Fruit fly (Drosophila melanogaster) whole organism, embryonic: Measurements from ENCODE around the gene CG32388.

Experiments
- BEAF-32 ChIP-seq: fragments of 200-800 bp; sonication (Bioruptor generic); optimal IDR thresholded peaks from 3 replicates; lab custom pipeline; 2017; ENCODE audit warnings: missing biosample characterization, missing genetic modification characterization, mild to moderate bottlenecking, moderate library complexity, missing genetic modification reagents
- C15 ChIP-seq: fragments of 200-800 bp; sonication (Bioruptor generic); IDR thresholded peaks from 3 replicates; pipeline ENCODE4 v1.3.6; 2022; ENCODE audit warnings: missing biosample characterization, missing genetic modification characterization
- CG10274 ChIP-seq: fragments of 200-800 bp; sonication (Bioruptor generic); optimal IDR thresholded peaks from 3 replicates; lab custom pipeline; 2017; ENCODE audit warnings: missing biosample characterization, mild to moderate bottlenecking, missing genetic modification characterization
- CG10462 ChIP-seq: fragments of 200-800 bp; sonication (Bioruptor generic); optimal IDR thresholded peaks from 2 replicates; lab custom pipeline; 2016; ENCODE audit warnings: missing biosample characterization, missing genetic modification characterization
- CG12155 ChIP-seq: fragments of 200-800 bp; sonication (Bioruptor generic); optimal IDR thresholded peaks from 3 replicates; lab custom pipeline; 2016; ENCODE audit warnings: missing biosample characterization, missing genetic modification characterization
- CG12391 ChIP-seq: fragments of 200-800 bp; sonication (Bioruptor generic); optimal IDR thresholded peaks from 3 replicates; lab custom pipeline; 2018; ENCODE audit warnings: missing biosample characterization, mild to moderate bottlenecking, missing genetic modification characterization, moderate library complexity
- CG17385 ChIP-seq: fragments of 200-800 bp; sonication (Bioruptor generic); optimal IDR thresholded peaks from 3 replicates; lab custom pipeline; 2018; ENCODE audit warnings: missing biosample characterization, mild to moderate bottlenecking, missing genetic modification characterization
- CG17802 ChIP-seq: fragments of 200-800 bp; sonication (Bioruptor generic); optimal IDR thresholded peaks from 2 replicates; lab custom pipeline; 2018; ENCODE audit warnings: missing biosample characterization, mild to moderate bottlenecking, missing genetic modification characterization, moderate library complexity
- CG18476 ChIP-seq: fragments of 200-800 bp; sonication (Bioruptor generic); optimal IDR thresholded peaks from 2 replicates; lab custom pipeline; 2016; ENCODE audit warnings: missing biosample characterization, mild to moderate bottlenecking, missing genetic modification characterization
- CG18764 ChIP-seq: fragments of 200-800 bp; sonication (Bioruptor generic); optimal IDR thresholded peaks from 3 replicates; lab custom pipeline; 2016; ENCODE audit warnings: missing biosample characterization, missing genetic modification characterization
- CG2199 ChIP-seq: fragments of 200-800 bp; sonication (Bioruptor generic); IDR thresholded peaks from 3 replicates; pipeline ENCODE4 v1.3.6; 2022; ENCODE audit warnings: missing biosample characterization, missing genetic modification characterization
- CG3847 ChIP-seq: fragments of 200-800 bp; sonication (Bioruptor generic); IDR thresholded peaks from 2 replicates; pipeline ENCODE4 v1.3.6; 2022; ENCODE audit warnings: missing biosample characterization, missing genetic modification characterization
- CG42726 ChIP-seq: fragments of 200-800 bp; sonication (Bioruptor generic); IDR thresholded peaks from 2 replicates; pipeline ENCODE4 v1.3.6; 2022; ENCODE audit warnings: missing biosample characterization, missing genetic modification characterization; ENCODE audit not compliant: partially characterized antibody
- CG4360 ChIP-seq: fragments of 200-800 bp; sonication (Bioruptor generic); IDR thresholded peaks from 2 replicates; pipeline ENCODE4 v1.3.6; 2022; ENCODE audit warnings: missing biosample characterization, missing genetic modification characterization
- CG43689 ChIP-seq: fragments of 200-800 bp; sonication (Bioruptor generic); IDR thresholded peaks from 2 replicates; pipeline ENCODE4 v1.3.6; 2022; ENCODE audit warnings: missing biosample characterization, missing genetic modification characterization
- CG4730 ChIP-seq: fragments of 200-800 bp; sonication (Bioruptor generic); IDR thresholded peaks from 2 replicates; pipeline ENCODE4 v1.3.6; 2022; ENCODE audit warnings: missing biosample characterization, missing genetic modification characterization
- CG6175 ChIP-seq: fragments of 200-800 bp; sonication (Bioruptor generic); IDR thresholded peaks from 3 replicates; pipeline ENCODE4 v1.3.6; 2022; ENCODE audit warnings: missing biosample characterization, missing genetic modification characterization
- CG8944 ChIP-seq: fragments of 200-800 bp; sonication (Bioruptor generic); optimal IDR thresholded peaks from 3 replicates; lab custom pipeline; 2016; ENCODE audit warnings: missing biosample characterization, missing genetic modification characterization
- CG9609 ChIP-seq: fragments of 200-800 bp; sonication (Bioruptor generic); optimal IDR thresholded peaks from 3 replicates; lab custom pipeline; 2016; ENCODE audit warnings: missing biosample characterization, missing genetic modification characterization
- CkIIα-i1 ChIP-seq: fragments of 200-800 bp; sonication (Bioruptor generic); IDR thresholded peaks from 2 replicates; pipeline ENCODE4 v1.3.6; 2022; ENCODE audit warnings: missing biosample characterization, missing genetic modification characterization
- CoRest ChIP-seq: fragments of 200-800 bp; sonication (Bioruptor generic); optimal IDR thresholded peaks from 3 replicates; lab custom pipeline; 2018; ENCODE audit warnings: missing biosample characterization, mild to moderate bottlenecking, missing genetic modification characterization, moderate library complexity
- CrebB ChIP-seq: fragments of 200-800 bp; sonication (Bioruptor generic); optimal IDR thresholded peaks from 3 replicates; lab custom pipeline; 2018; ENCODE audit warnings: missing biosample characterization, mild to moderate bottlenecking, missing genetic modification characterization
- Eip74EF ChIP-seq, 2 experiments: fragments of 200-800 bp in 1 of 2; fragments of >200 bp in 1 of 2; sonication (Bioruptor generic) in 1 of 2; optimal IDR thresholded peaks; 2 replicates each; lab custom pipeline; 2017 to 2019; ENCODE audit warnings: missing biosample characterization in 2 of 2, missing genetic modification characterization in 2 of 2, mild to moderate bottlenecking in 1 of 2, moderate library complexity in 1 of 2
- HLH4C ChIP-seq: fragments of 200-800 bp; sonication (Bioruptor generic); IDR thresholded peaks from 3 replicates; pipeline ENCODE4 v1.3.6; 2022; ENCODE audit warnings: missing biosample characterization, missing genetic modification characterization; ENCODE audit not compliant: partially characterized antibody
- HLHmδ ChIP-seq: fragments of 200-800 bp; sonication (Bioruptor generic); optimal IDR thresholded peaks from 2 replicates; lab custom pipeline; 2018; ENCODE audit warnings: missing biosample characterization, mild to moderate bottlenecking, missing genetic modification characterization, moderate library complexity
- Jarid2 ChIP-seq: fragments of 200-800 bp; sonication (Bioruptor generic); optimal IDR thresholded peaks from 3 replicates; lab custom pipeline; 2017; ENCODE audit warnings: mild to moderate bottlenecking, missing biosample characterization, missing genetic modification reagents, missing genetic modification characterization
- Lhr ChIP-seq: fragments of 200-800 bp; sonication (Bioruptor generic); optimal IDR thresholded peaks from 3 replicates; lab custom pipeline; 2017; ENCODE audit warnings: mild to moderate bottlenecking, missing biosample characterization, missing genetic modification reagents, missing genetic modification characterization
- Lpt ChIP-seq: fragments of >200 bp; optimal IDR thresholded peaks from 2 replicates; lab custom pipeline; 2018; ENCODE audit warnings: missing biosample characterization, missing genetic modification characterization
- NFAT ChIP-seq: fragments of 200-800 bp; sonication (Bioruptor generic); IDR thresholded peaks from 2 replicates; pipeline ENCODE4 v1.3.6; 2022; ENCODE audit warnings: missing biosample characterization, missing genetic modification characterization
- Neu2 ChIP-seq: fragments of 200-800 bp; sonication (Bioruptor generic); optimal IDR thresholded peaks from 3 replicates; lab custom pipeline; 2016; ENCODE audit warnings: missing biosample characterization, missing genetic modification characterization, borderline replicate concordance
- Nf-YB ChIP-seq: fragments of 200-800 bp; sonication (Bioruptor generic); optimal IDR thresholded peaks from 3 replicates; lab custom pipeline; 2019; ENCODE audit warnings: missing biosample characterization, mild to moderate bottlenecking, missing genetic modification characterization, moderate library complexity
- Stat92E ChIP-seq, 3 experiments: fragments of >200 bp in 2 of 3; fragments of 200-800 bp in 1 of 3; sonication (Bioruptor generic) in 1 of 3; optimal IDR thresholded peaks; 2 replicates each; lab custom pipeline; 2017 to 2019; ENCODE audit warnings: missing biosample characterization in 3 of 3, missing genetic modification characterization in 3 of 3, mild to moderate bottlenecking in 1 of 3, moderate library complexity in 1 of 3
- ara ChIP-seq: fragments of 200-800 bp; sonication (Bioruptor generic); IDR thresholded peaks from 2 replicates; pipeline ENCODE4 v1.3.6; 2022; ENCODE audit warnings: missing biosample characterization, missing genetic modification characterization
- corto ChIP-seq: fragments of 200-800 bp; sonication (Bioruptor generic); optimal IDR thresholded peaks from 2 replicates; lab custom pipeline; 2016; ENCODE audit warnings: missing biosample characterization, mild to moderate bottlenecking, missing genetic modification characterization, moderate library complexity
- crp ChIP-seq, 2 experiments: fragments of 200-800 bp; sonication (Bioruptor generic); optimal IDR thresholded peaks; 2 replicates in 1 of 2; 3 replicates in 1 of 2; lab custom pipeline; 2017; ENCODE audit warnings: missing biosample characterization in 2 of 2, missing genetic modification characterization in 2 of 2, mild to moderate bottlenecking in 1 of 2, moderate library complexity in 1 of 2
- da ChIP-seq: fragments of 200-800 bp; sonication (Bioruptor generic); optimal IDR thresholded peaks from 2 replicates; lab custom pipeline; 2016; ENCODE audit warnings: missing biosample characterization, missing genetic modification characterization
- emc ChIP-seq: fragments of 200-800 bp; sonication (Bioruptor generic); optimal IDR thresholded peaks from 2 replicates; lab custom pipeline; 2016; ENCODE audit warnings: missing biosample characterization, missing genetic modification characterization
- en ChIP-seq: fragments of 200-800 bp; sonication (Bioruptor generic); optimal IDR thresholded peaks from 2 replicates; lab custom pipeline; 2016; ENCODE audit warnings: missing biosample characterization, missing genetic modification characterization
- grn ChIP-seq: fragments of 200-800 bp; sonication (Bioruptor generic); optimal IDR thresholded peaks from 3 replicates; lab custom pipeline; 2017; ENCODE audit warnings: missing biosample characterization, missing genetic modification characterization
- kay ChIP-seq: fragments of 200-800 bp; sonication (Bioruptor generic); optimal IDR thresholded peaks from 2 replicates; lab custom pipeline; 2016; ENCODE audit warnings: missing biosample characterization, missing genetic modification characterization
- lbe ChIP-seq: fragments of 200-800 bp; sonication (Bioruptor generic); optimal IDR thresholded peaks from 2 replicates; lab custom pipeline; 2016; ENCODE audit warnings: missing biosample characterization, mild to moderate bottlenecking, missing genetic modification characterization
- nerfin-2 ChIP-seq: fragments of 200-800 bp; sonication (Bioruptor generic); IDR thresholded peaks from 2 replicates; pipeline ENCODE4 v1.3.6; 2022; ENCODE audit warnings: missing biosample characterization, missing genetic modification characterization; ENCODE audit not compliant: partially characterized antibody
- odd ChIP-seq: fragments of 200-800 bp; sonication (Bioruptor generic); optimal IDR thresholded peaks from 2 replicates; lab custom pipeline; 2017; ENCODE audit warnings: missing biosample characterization, mild to moderate bottlenecking, missing genetic modification characterization
- ranshi ChIP-seq: fragments of 200-800 bp; sonication (Bioruptor generic); IDR thresholded peaks from 2 replicates; pipeline ENCODE4 v1.3.6; 2022; ENCODE audit warnings: missing biosample characterization, missing genetic modification characterization
- repo ChIP-seq: fragments of 200-800 bp; sonication (Bioruptor generic); optimal IDR thresholded peaks from 2 replicates; lab custom pipeline; 2016; ENCODE audit warnings: missing biosample characterization, missing genetic modification characterization
- row ChIP-seq: fragments of 200-800 bp; sonication (Bioruptor generic); IDR thresholded peaks from 3 replicates; pipeline ENCODE4 v1.3.6; 2022; ENCODE audit warnings: missing biosample characterization, missing genetic modification characterization
- sens ChIP-seq: fragments of 200-800 bp; sonication (Bioruptor generic); peaks from one replicate; lab custom pipeline; 2016; ENCODE audit warnings: missing biosample characterization, missing genetic modification characterization
- sim ChIP-seq: fragments of 200-800 bp; sonication (Bioruptor generic); IDR thresholded peaks from 2 replicates; pipeline ENCODE4 v1.3.6; 2022; ENCODE audit warnings: missing biosample characterization, missing genetic modification characterization
- slp2 ChIP-seq: fragments of 200-800 bp; sonication (Bioruptor generic); optimal IDR thresholded peaks from 2 replicates; lab custom pipeline; 2016; ENCODE audit warnings: missing biosample characterization, missing genetic modification characterization
- sob ChIP-seq: fragments of 200-800 bp; sonication (Bioruptor generic); IDR thresholded peaks from 2 replicates; pipeline ENCODE4 v1.3.6; 2022; ENCODE audit warnings: missing biosample characterization, missing genetic modification characterization

The CG32388 gene

DNA sequence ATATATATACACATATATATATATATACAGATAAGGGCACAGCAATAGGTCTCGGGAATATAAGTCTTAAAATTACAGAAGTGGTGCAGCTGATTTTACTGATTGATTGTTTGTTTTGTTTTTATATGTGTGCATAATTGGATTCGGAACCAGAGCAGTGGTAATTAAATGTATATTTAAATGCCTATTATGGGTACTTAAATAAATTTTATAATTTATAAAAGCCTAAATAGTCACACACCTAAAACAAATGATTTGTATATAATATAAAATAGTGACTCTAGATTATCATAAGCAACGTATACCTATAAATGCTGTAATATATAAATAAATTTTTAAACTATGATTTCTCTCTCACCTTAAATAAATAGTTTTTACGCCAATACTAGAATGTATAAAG, 25.0 kb upstream of the CG32388 start (continued):
- no peak for TF ChIP-seq Lhr (GFP tag; lab: Kevin White, UChicago)
- no peak for TF ChIP-seq CG8944 (GFP tag; lab: Kevin White, UChicago)
- TF ChIP-seq kay (GFP tag; lab: Kevin White, UChicago): no peak
- no peak for TF ChIP-seq Neu2 (GFP tag; lab: Kevin White, UChicago)
- no peak for TF ChIP-seq Stat92E (GFP tag; optimal IDR thresholded peaks at IDR 0.05; lab: Kevin White, UChicago)
- no peak for TF ChIP-seq sim
- TF ChIP-seq NFAT (GFP tag; lab: Robert Waterston, UW): no peak
- no peak for TF ChIP-seq lbe (GFP tag; lab: Kevin White, UChicago)
- peak; percentile 21 for TF ChIP-seq CoRest (tag; lab: Kevin White, UChicago)
- no peak for TF ChIP-seq odd (GFP tag; lab: Kevin White, UChicago)
- no peak for TF ChIP-seq row (GFP tag; lab: Robert Waterston, UW)

DNA sequence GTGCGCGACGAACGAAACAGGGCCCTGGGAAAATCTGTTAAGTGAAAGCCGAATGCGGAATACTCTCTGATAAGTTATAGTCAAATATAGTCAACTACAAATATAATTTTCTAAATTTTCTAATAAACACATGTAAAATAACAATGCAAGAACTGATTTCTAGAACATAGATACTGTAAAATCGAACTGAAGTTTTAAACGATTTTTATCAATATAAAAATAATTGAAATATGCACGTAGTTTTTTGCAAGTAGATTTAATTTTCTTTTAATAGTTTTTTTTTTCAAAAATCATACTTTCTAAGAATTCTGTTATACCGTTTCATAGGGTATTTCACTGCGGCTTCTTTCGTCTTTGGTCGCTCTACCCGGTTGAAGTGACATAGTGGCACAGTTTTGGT, 24.0 kb upstream of the CG32388 start:
- TF ChIP-seq CG9609 (peak; percentile 25), CrebB (tag; lab: Kevin White, UChicago) (peak; percentile 25), CG12155 (GFP tag; lab: Kevin White, UChicago) (peak; percentile 56), Lpt (GFP tag; lab: Kevin White, UChicago) (no peak), C15 (GFP tag; lab: Robert Waterston, UW) (no peak), BEAF-32 (no peak), CG4360 (GFP tag; lab: Robert Waterston, UW) (peak; percentile 51), sens (GFP tag; lab: Kevin White, UChicago) (peak; percentile 96), CG3847 (GFP tag; lab: Robert Waterston, UW) (peak; percentile 41; the same call in 1 of the 2 replicates), ara (GFP tag; lab: Robert Waterston, UW) (peak; percentile 46; the same call in 1 of the 2 replicates), grn (GFP tag; lab: Kevin White, UChicago) (no peak), CG4730 (GFP tag; lab: Robert Waterston, UW) (peak; percentile 59), CG10274 (GFP tag; lab: Kevin White, UChicago) (peak; percentile 50), Nf-YB (peak; percentile 77), CkIIα-i1 (GFP tag; lab: Robert Waterston, UW) (no peak), CG18476 (GFP tag; lab: Kevin White, UChicago) (peak; percentile 75), en (GFP tag; lab: Kevin White, UChicago) (no peak), ranshi (GFP tag; lab: Robert Waterston, UW) (no peak), da (GFP tag; lab: Kevin White, UChicago) (no peak), HLH4C (GFP tag; lab: Robert Waterston, UW) (no peak), HLHmδ (GFP tag; lab: Kevin White, UChicago) (no peak), CG43689 (GFP tag; lab: Robert Waterston, UW) (peak; percentile 41; the same call in 1 of the 2 replicates), CG10462 (peak; percentile 75), CG18764 (GFP tag; lab: Kevin White, UChicago) (peak; percentile 70), CG17385 (GFP tag; lab: Kevin White, UChicago) (peak; percentile 86), CG42726 (GFP tag; lab: Robert Waterston, UW) (no peak), Eip74EF (GFP tag; optimal IDR thresholded peaks at IDR 0.05; lab: Kevin White, UChicago) (peak in 1 of 2 experiments; percentile 94), repo (GFP tag; lab: Kevin White, UChicago) (peak; percentile 30), sob (GFP tag; lab: Robert Waterston, UW) (peak; percentile 70), CG6175 (GFP tag; lab: Robert Waterston, UW) (no peak), slp2 (GFP tag; lab: Kevin White, UChicago) (peak; percentile 32), CG12391 (tag; lab: Kevin White, UChicago) (peak; percentile 91), CG2199 (GFP tag; lab: Robert Waterston, UW) (no peak), nerfin-2 (GFP tag; lab: Robert Waterston, UW) (no peak), emc (GFP tag; lab: Kevin White, UChicago) (no peak), CG17802 (tag; lab: Kevin White, UChicago) (peak; percentile 32), crp (GFP tag; optimal IDR thresholded peaks at IDR 0.05; lab: Kevin White, UChicago) (peak in 1 of 2 experiments; percentile 41), corto (GFP tag; lab: Kevin White, UChicago) (no peak), Jarid2 (peak; percentile 66)
